Worm (Caenorhabditis elegans): ENCODE data around the gene C07B5.6.

- TF ChIP-seq sptf-1 (tag; optimal IDR thresholded peaks at IDR 0.05) (no peak), ces-1 (GFP tag; optimal IDR thresholded peaks at IDR 0.05) (no peak), M03D4.4 (tag; optimal IDR thresholded peaks at IDR 0.05) (no peak), lin-13 (tag; optimal IDR thresholded peaks at IDR 0.05) (no peak)
These were observed 6.4 kb upstream of the C07B5.6 start for ce11 chrX:9512457-9512856.
